Fruit fly (Drosophila melanogaster): ENCODE data around the gene amx.

Gene amx

DNA sequence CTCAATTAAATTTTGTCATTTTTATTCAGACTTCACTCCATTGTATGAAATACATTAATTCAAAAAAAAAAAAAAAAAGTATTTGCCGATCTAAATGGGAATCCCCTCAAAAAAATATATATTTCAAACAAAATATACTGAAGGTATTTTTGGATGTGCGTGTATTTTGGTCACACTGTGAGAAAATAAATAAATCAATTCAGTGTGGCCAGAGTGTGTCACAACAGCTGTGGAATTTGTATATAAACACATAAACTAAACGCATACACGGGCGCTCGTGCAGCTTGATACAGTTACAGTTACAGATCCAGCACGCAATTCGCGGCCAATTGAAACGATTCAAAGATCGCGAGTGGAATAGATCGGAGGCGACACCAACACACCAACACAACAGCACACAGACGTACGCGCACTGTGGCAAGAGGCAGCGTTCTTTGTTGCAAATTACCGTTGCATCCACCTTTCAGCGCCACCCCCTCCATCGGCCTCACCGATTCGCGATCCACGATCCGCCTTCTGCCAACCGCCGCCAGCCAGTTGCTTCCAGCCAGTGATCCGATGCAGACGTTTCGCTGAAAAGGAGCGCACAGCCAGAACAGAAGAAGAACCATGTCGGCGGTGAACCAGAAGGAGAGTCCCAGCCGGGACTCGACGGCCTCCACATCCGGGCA lies 3.2 kb upstream of the amx start, which contains the start of gene CG17754 (continued):
- TF ChIP-seq CG34376 (GFP tag; optimal IDR thresholded peaks at IDR 0.05) (no peak), CG8924 (tag; optimal IDR thresholded peaks at IDR 0.05) (peak; percentile 34), CG11723 (GFP tag; optimal IDR thresholded peaks at IDR 0.05) (no peak), H15 (GFP tag; IDR thresholded peaks at IDR 0.05) (no peak), Dp (GFP tag; optimal IDR thresholded peaks at IDR 0.05) (peak; percentile 33), ranshi (GFP tag; IDR thresholded peaks at IDR 0.05) (no peak), corto (GFP tag; optimal IDR thresholded peaks at IDR 0.05) (no peak), Trl (optimal IDR thresholded peaks at IDR 0.05) (no peak), Trl (GFP tag; optimal IDR thresholded peaks at IDR 0.05) (no peak), Opbp (GFP tag; IDR thresholded peaks at IDR 0.05; ENCODE audit: partially characterized antibody) (no peak), CG15514 (GFP tag; optimal IDR thresholded peaks at IDR 0.05) (no peak), CG6683 (GFP tag; optimal IDR thresholded peaks at IDR 0.05) (no peak), CG13424 (tag; optimal IDR thresholded peaks at IDR 0.05) (no peak), HLH54F (GFP tag; optimal IDR thresholded peaks at IDR 0.05) (no peak), CG1647 (GFP tag; optimal IDR thresholded peaks at IDR 0.05) (no peak), ab (GFP tag; optimal IDR thresholded peaks at IDR 0.05) (no peak), Lhr (GFP tag; optimal IDR thresholded peaks at IDR 0.05) (peak; percentile 59), CG6765 (GFP tag; optimal IDR thresholded peaks at IDR 0.05) (no peak), sens-2 (GFP tag; IDR thresholded peaks at IDR 0.05) (no peak), CG16813 (GFP tag; IDR thresholded peaks at IDR 0.05; ENCODE audit: partially characterized antibody) (peak; percentile 19; the same call in 1 of the 3 replicates), CoRest (tag; optimal IDR thresholded peaks at IDR 0.05) (peak; percentile 79), Ptx1 (GFP tag; IDR thresholded peaks at IDR 0.05) (no peak), CG8290 (GFP tag; optimal IDR thresholded peaks at IDR 0.05) (peak; percentile 9), CG8290 (tag; optimal IDR thresholded peaks at IDR 0.05) (no peak), dimm (GFP tag; IDR thresholded peaks at IDR 0.05) (no peak), lola (GFP tag; optimal IDR thresholded peaks at IDR 0.05) (no peak), btn (GFP tag; optimal IDR thresholded peaks at IDR 0.05) (no peak), CG8359 (GFP tag; optimal IDR thresholded peaks at IDR 0.05; ENCODE audit: borderline replicate concordance) (no peak), fu2 (GFP tag; optimal IDR thresholded peaks at IDR 0.05) (no peak), CG7839 (tag; optimal IDR thresholded peaks at IDR 0.05) (no peak), CG18262 (tag; optimal IDR thresholded peaks at IDR 0.05) (no peak), CG6813 (GFP tag; optimal IDR thresholded peaks at IDR 0.05) (no peak), ems (GFP tag; optimal IDR thresholded peaks at IDR 0.05) (no peak), az2 (GFP tag; optimal IDR thresholded peaks at IDR 0.05) (no peak), tll (GFP tag; optimal IDR thresholded peaks at IDR 0.05) (no peak), CG32532 (GFP tag; IDR thresholded peaks at IDR 0.05) (no peak), BtbVII (GFP tag; optimal IDR thresholded peaks at IDR 0.05) (no peak), her (GFP tag; optimal IDR thresholded peaks at IDR 0.05) (no peak), phol (tag; optimal IDR thresholded peaks at IDR 0.05) (no peak), CG2712 (tag; optimal IDR thresholded peaks at IDR 0.05) (peak; percentile 13), BEAF-32 (GFP tag; optimal IDR thresholded peaks at IDR 0.05) (peak; percentile 31), grn (GFP tag; optimal IDR thresholded peaks at IDR 0.05) (no peak), fd96Cb (tag; optimal IDR thresholded peaks at IDR 0.05) (no peak), CTCF (GFP tag; optimal IDR thresholded peaks at IDR 0.05) (no peak), CG10366 (GFP tag; IDR thresholded peaks at IDR 0.05) (no peak), CG31441 (GFP tag; IDR thresholded peaks at IDR 0.05) (no peak), CG2678 (tag; optimal IDR thresholded peaks at IDR 0.05) (no peak), Antp (GFP tag; optimal IDR thresholded peaks at IDR 0.05) (no peak), CG17802 (tag; optimal IDR thresholded peaks at IDR 0.05) (no peak), C15 (GFP tag; IDR thresholded peaks at IDR 0.05) (no peak), CG31365 (tag; optimal IDR thresholded peaks at IDR 0.05) (no peak)

Data from whole organism, embryonic.